Worm (Caenorhabditis elegans): Measurements from ENCODE around the gene col-88.

DNA sequence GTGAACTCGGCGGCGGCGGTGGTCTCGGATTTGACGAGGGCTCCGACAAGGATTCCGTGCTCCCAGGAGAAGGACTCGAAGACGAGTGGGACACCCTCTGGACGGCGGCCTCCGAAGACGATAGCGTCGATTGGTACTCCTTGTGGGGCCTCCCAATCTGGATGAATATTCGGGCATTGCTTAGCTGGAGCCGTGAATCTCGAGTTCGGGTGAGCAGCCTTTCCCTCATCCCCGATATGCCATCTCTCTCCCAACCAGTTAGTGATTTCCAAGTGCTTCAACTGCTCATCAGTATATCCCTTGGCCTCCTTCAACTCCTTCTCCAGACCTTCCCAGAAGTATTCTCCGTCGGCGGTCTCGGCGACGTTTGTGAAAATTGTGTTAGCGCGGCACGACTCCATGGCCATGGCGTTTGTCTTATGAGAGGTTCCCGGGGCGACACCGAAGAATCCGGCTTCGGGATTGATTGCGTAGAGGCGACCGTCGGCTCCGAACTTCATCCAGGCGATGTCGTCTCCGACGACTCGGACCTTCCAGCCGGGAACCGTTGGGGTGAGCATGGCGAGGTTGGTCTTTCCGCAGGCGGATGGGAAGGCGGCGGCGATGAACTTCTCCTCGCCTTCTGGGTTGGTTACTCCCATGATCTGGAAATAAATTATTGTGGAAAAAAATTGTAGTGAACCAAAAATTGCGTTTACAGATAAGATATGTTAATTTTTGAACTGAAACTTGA, 22.9 kb downstream of the col-88 start:
- TF ChIP-seq sea-1 (GFP tag; conservative IDR thresholded peaks at IDR 0.05) = no peak
- no peak for TF ChIP-seq flt-1 (GFP tag; IDR thresholded peaks at IDR 0.05)
- no peak for TF ChIP-seq hnd-1 (tag; optimal IDR thresholded peaks at IDR 0.05)
- no peak for TF ChIP-seq ama-1 (optimal IDR thresholded peaks at IDR 0.05)
- no peak for TF ChIP-seq aly-1 (tag; optimal IDR thresholded peaks at IDR 0.05)
- no peak for TF ChIP-seq B0310.2 (tag; optimal IDR thresholded peaks at IDR 0.05)
- TF ChIP-seq F13C5.2 (tag; optimal IDR thresholded peaks at IDR 0.05) = no peak
- no peak for TF ChIP-seq hmbx-1 (tag; optimal IDR thresholded peaks at IDR 0.05)
- no peak for TF ChIP-seq tbx-37 (GFP tag; conservative IDR thresholded peaks at IDR 0.05)
- no peak for TF ChIP-seq tbx-11 (GFP tag; IDR thresholded peaks at IDR 0.05)

Measured in whole organism, early embryonic.